6 worm cellular contexts compared by ENCODE assay signal in genomic region chrIII:8533900-8534299, ce11.
TF ChIP-seq lines count a peak whose summit lies in the region.

No protein-coding gene starts in this region.

TF ChIP-seq in whole organism, L1 larva, 84 proteins besides CTCF, POLR2A, EP300 and RAD21:
- TF ChIP-seq lin-14 (GFP tag; optimal IDR thresholded peaks at IDR 0.05; lab: Kevin White, UChicago) (peak; percentile 50), fkh-8 (tag; optimal IDR thresholded peaks at IDR 0.05; lab: Kevin White, UChicago) (no peak), grh-1 (GFP tag; IDR thresholded peaks at IDR 0.05; lab: Robert Waterston, UW) (no peak), fkh-10 (GFP tag; optimal IDR thresholded peaks at IDR 0.05; lab: Kevin White, UChicago) (peak; percentile 60)

TF ChIP-seq in whole organism, L2 larva, 48 proteins besides CTCF, POLR2A, EP300 and RAD21:
- TF ChIP-seq sma-9 (GFP tag; optimal IDR thresholded peaks at IDR 0.05; lab: Kevin White, UChicago) (no peak), sma-9 (tag; optimal IDR thresholded peaks at IDR 0.05; lab: Kevin White, UChicago) (no peak), unc-62 (GFP tag; optimal IDR thresholded peaks at IDR 0.05; lab: Kevin White, UChicago) (no peak), C34F6.9 (tag; optimal IDR thresholded peaks at IDR 0.05; lab: Kevin White, UChicago) (peak; percentile 16), ztf-11 (tag; optimal IDR thresholded peaks at IDR 0.05; lab: Kevin White, UChicago) (no peak)

TF ChIP-seq in whole organism, L3 larva, 47 proteins besides CTCF, POLR2A, EP300 and RAD21:
- TF ChIP-seq eor-1 (tag; optimal IDR thresholded peaks at IDR 0.05; lab: Kevin White, UChicago) (no peak), fkh-10 (GFP tag; optimal IDR thresholded peaks at IDR 0.05; lab: Kevin White, UChicago) (peak; percentile 72), elt-3 (tag; optimal IDR thresholded peaks at IDR 0.05; lab: Kevin White, UChicago) (no peak)

TF ChIP-seq in whole organism, L4 larva, 104 proteins besides CTCF, POLR2A, EP300 and RAD21:
- no peak for TF ChIP-seq snpc-1.2 (GFP tag; IDR thresholded peaks at IDR 0.05; lab: Robert Waterston, UW)
- peak; percentile 59; the same call in 1 of the 2 replicates for TF ChIP-seq ctbp-1 (GFP tag; IDR thresholded peaks at IDR 0.05; lab: Robert Waterston, UW)
- TF ChIP-seq zfp-3 (GFP tag; conservative IDR thresholded peaks at IDR 0.05; lab: Robert Waterston, UW), result no peak
- TF ChIP-seq ceh-62 (tag; optimal IDR thresholded peaks at IDR 0.05; lab: Kevin White, UChicago), result no peak
- TF ChIP-seq fkh-10 (GFP tag; optimal IDR thresholded peaks at IDR 0.05; lab: Kevin White, UChicago), result peak; percentile 62

TF ChIP-seq in whole organism, late embryonic, 69 proteins besides CTCF, POLR2A, EP300 and RAD21:
- no peak for TF ChIP-seq sdc-2 (tag; optimal IDR thresholded peaks at IDR 0.05; lab: Kevin White, UChicago)
- peak; percentile 39 for TF ChIP-seq unc-42 (tag; optimal IDR thresholded peaks at IDR 0.05; lab: Kevin White, UChicago)
- TF ChIP-seq zip-5 (tag; optimal IDR thresholded peaks at IDR 0.05; lab: Kevin White, UChicago), result no peak

TF ChIP-seq in whole organism, mixed stage, embryonic, 35 proteins besides CTCF, POLR2A, EP300 and RAD21:
- TF ChIP-seq unc-120 (tag; optimal IDR thresholded peaks at IDR 0.05; lab: Kevin White, UChicago; ENCODE audit: poor library complexity, severe bottlenecking) (no peak), mls-2 (tag; optimal IDR thresholded peaks at IDR 0.05; lab: Kevin White, UChicago) (no peak), unc-62 (GFP tag; optimal IDR thresholded peaks at IDR 0.05; lab: Kevin White, UChicago) (no peak), cnd-1 (tag; optimal IDR thresholded peaks at IDR 0.05; lab: Kevin White, UChicago) (no peak), ces-1 (GFP tag; optimal IDR thresholded peaks at IDR 0.05; lab: Kevin White, UChicago) (peak; percentile 4)

Comparison
In these comparisons a context has a peak if more than half of its experiments do, and no peak if none do; other contexts are left out.
1. Of the 29 proteins assayed by ChIP-seq in both whole organism, L4 larva and whole organism, L1 larva: peak only in whole organism, L4 larva: none; only in whole organism, L1 larva: none; in both: fkh-10; in neither: 28.